Worm (Caenorhabditis elegans) whole organism, mixed stage, embryonic: ENCODE results near the gene B0280.7.

Source experiments
- ceh-39 ChIP-seq: fragments of 150-350 bp; optimal IDR thresholded peaks from 2 replicates; lab custom pipeline; 2014; ENCODE audit warnings: missing biosample characterization, missing genetic modification characterization
- ces-1 ChIP-seq: fragments of 150-350 bp; optimal IDR thresholded peaks from 2 replicates; lab custom pipeline; 2014; ENCODE audit warnings: missing biosample characterization, missing genetic modification reagents, missing genetic modification characterization
- cnd-1 ChIP-seq: fragments of 200-800 bp; sonication (Bioruptor generic); optimal IDR thresholded peaks from 2 replicates; lab custom pipeline; 2018; ENCODE audit warnings: mild to moderate bottlenecking, missing genetic modification characterization, missing compliant biosample characterization
- drap-1 ChIP-seq: fragments of 200-800 bp; sonication (Bioruptor generic); optimal IDR thresholded peaks from 3 replicates; lab custom pipeline; 2018; ENCODE audit warnings: mild to moderate bottlenecking, missing genetic modification characterization, missing compliant biosample characterization
- elt-1 ChIP-seq: sonication (generic microtip); optimal IDR thresholded peaks from 2 replicates; lab custom pipeline; 2017; ENCODE audit warnings: missing genetic modification characterization, mild to moderate bottlenecking, missing compliant biosample characterization, antibody characterized with exemption, moderate library complexity, borderline replicate concordance; ENCODE audit not compliant: insufficient read depth
- elt-3 ChIP-seq: fragments of 150-350 bp; optimal IDR thresholded peaks from 2 replicates; lab custom pipeline; 2014; ENCODE audit warnings: missing biosample characterization, missing genetic modification characterization
- flh-1 ChIP-seq: fragments of 200-800 bp; sonication (Bioruptor generic); optimal IDR thresholded peaks from 2 replicates; lab custom pipeline; 2018; ENCODE audit warnings: mild to moderate bottlenecking, missing genetic modification characterization, moderate library complexity, missing compliant biosample characterization
- ham-2 ChIP-seq: fragments of 200-800 bp; sonication (Bioruptor generic); optimal IDR thresholded peaks from 2 replicates; lab custom pipeline; 2018; ENCODE audit warnings: mild to moderate bottlenecking, missing genetic modification characterization, missing compliant biosample characterization
- lsy-2 ChIP-seq: fragments of 150-350 bp; optimal IDR thresholded peaks from 2 replicates; lab custom pipeline; 2014; ENCODE audit warnings: missing biosample characterization, missing genetic modification characterization
- mls-2 ChIP-seq: sonication (generic microtip); optimal IDR thresholded peaks from 2 replicates; lab custom pipeline; 2016; ENCODE audit warnings: mild to moderate bottlenecking, missing genetic modification characterization, moderate library complexity, missing compliant biosample characterization
- nhr-12 ChIP-seq: fragments of 150-350 bp; optimal IDR thresholded peaks from 2 replicates; lab custom pipeline; 2014; ENCODE audit warnings: missing biosample characterization, missing genetic modification characterization
- nhr-237 ChIP-seq: fragments of 150-350 bp; optimal IDR thresholded peaks from 2 replicates; lab custom pipeline; 2014; ENCODE audit warnings: missing biosample characterization, missing genetic modification characterization
- nhr-76 ChIP-seq: sonication (generic microtip); optimal IDR thresholded peaks from 2 replicates; lab custom pipeline; 2017; ENCODE audit warnings: missing biosample characterization, missing genetic modification characterization
- pha-4 ChIP-seq: fragments of 150-350 bp; optimal IDR thresholded peaks from 2 replicates; lab custom pipeline; 2018; ENCODE audit warnings: missing biosample characterization, missing genetic modification reagents, missing genetic modification characterization
- sptf-1 ChIP-seq: sonication (generic microtip); optimal IDR thresholded peaks from 2 replicates; lab custom pipeline; 2017; ENCODE audit warnings: mild to moderate bottlenecking, missing genetic modification characterization, moderate library complexity, missing compliant biosample characterization
- tbx-8 ChIP-seq: fragments of 200-800 bp; sonication (Bioruptor generic); optimal IDR thresholded peaks from 2 replicates; lab custom pipeline; 2018; ENCODE audit warnings: mild to moderate bottlenecking, missing genetic modification characterization, moderate library complexity, missing compliant biosample characterization
- unc-120 ChIP-seq: sonication (generic microtip); optimal IDR thresholded peaks from 2 replicates; lab custom pipeline; 2017; ENCODE audit warnings: missing genetic modification characterization, missing compliant biosample characterization; ENCODE audit not compliant: poor library complexity, severe bottlenecking
- unc-62 ChIP-seq: fragments of 150-350 bp; optimal IDR thresholded peaks from 2 replicates; lab custom pipeline; 2014; ENCODE audit warnings: missing biosample characterization, missing genetic modification reagents, missing genetic modification characterization

The B0280.7 gene

ce11 chrIII:7067385-7067896 is 44.3 kb downstream of the B0280.7 start, which contains the start of gene ger-1:
ger-1 (minus strand) TSS chrIII:7067477.
- no peak for TF ChIP-seq mls-2 (tag; lab: Kevin White, UChicago)
- TF ChIP-seq nhr-237 (tag; lab: Kevin White, UChicago), result no peak
- peak; percentile 3 for TF ChIP-seq ham-2 (GFP tag; lab: Kevin White, UChicago)
- peak; percentile 30 for TF ChIP-seq elt-1 (tag; lab: Kevin White, UChicago)
- TF ChIP-seq lsy-2, result no peak

- TF ChIP-seq ces-1 (GFP tag; lab: Kevin White, UChicago) (no peak), cnd-1 (tag; lab: Kevin White, UChicago) (no peak), ceh-39 (tag; lab: Kevin White, UChicago) (no peak), elt-3 (no peak), drap-1 (GFP tag; lab: Kevin White, UChicago) (no peak)
These were observed 47.5 kb downstream of the B0280.7 start, which contains the start of gene R01H2.4 for ce11 chrIII:7064185-7064584. R01H2.4 (minus strand) TSS chrIII:7064285.

- TF ChIP-seq ces-1 (GFP tag; lab: Kevin White, UChicago) (no peak), elt-1 (tag; lab: Kevin White, UChicago) (no peak)
These were observed 48.6 kb downstream of the B0280.7 start for ce11 chrIII:7063061-7063460.

- TF ChIP-seq tbx-8 (GFP tag; lab: Kevin White, UChicago) (no peak), pha-4 (tag; lab: Kevin White, UChicago) (no peak), nhr-76 (tag; lab: Kevin White, UChicago) (no peak), mls-2 (tag; lab: Kevin White, UChicago) (no peak), unc-62 (GFP tag; lab: Kevin White, UChicago) (no peak), nhr-12 (tag; lab: Kevin White, UChicago) (no peak), unc-120 (tag; lab: Kevin White, UChicago) (no peak), nhr-237 (tag; lab: Kevin White, UChicago) (no peak), flh-1 (no peak), sptf-1 (no peak), ces-1 (GFP tag; lab: Kevin White, UChicago) (no peak)
These were observed 49.1 kb downstream of the B0280.7 start, which contains the start of gene R01H2.1 for ce11 chrIII:7062580-7062979. R01H2.1 (plus strand) TSS chrIII:7062880.

- no peak for TF ChIP-seq cnd-1 (tag; lab: Kevin White, UChicago)
- TF ChIP-seq, all 35 proteins: peak for 0
These were observed 51.1 kb downstream of the B0280.7 start, which contains the start of gene egg-2 for ce11 chrIII:7060531-7061095. egg-2 (minus strand) TSS chrIII:7060583.
